Fruit fly (Drosophila melanogaster) whole organism, wandering third instar larva: ENCODE results near the gene cnir.

Source experiments
- Abd-B ChIP-seq: fragments of >200 bp; optimal IDR thresholded peaks from 2 replicates; lab custom pipeline; 2017; ENCODE audit warnings: missing biosample characterization, missing genetic modification characterization
- CG32264 ChIP-seq: fragments of 200-800 bp; sonication (Bioruptor generic); optimal IDR thresholded peaks from 2 replicates; lab custom pipeline; 2016; ENCODE audit warnings: missing biosample characterization, missing genetic modification characterization
- CG9705 ChIP-seq: fragments of 200-800 bp; sonication (Bioruptor generic); optimal IDR thresholded peaks from 2 replicates; lab custom pipeline; 2018; ENCODE audit warnings: missing biosample characterization, mild to moderate bottlenecking, missing genetic modification characterization
- CrebA ChIP-seq: fragments of 200-800 bp; sonication (Bioruptor generic); optimal IDR thresholded peaks from 2 replicates; lab custom pipeline; 2016; ENCODE audit warnings: missing biosample characterization, mild to moderate bottlenecking, missing genetic modification characterization, borderline replicate concordance
- Dfd ChIP-seq: fragments of >200 bp; optimal IDR thresholded peaks from 2 replicates; lab custom pipeline; 2017; ENCODE audit warnings: missing biosample characterization, missing genetic modification characterization
- Dif ChIP-seq: fragments of 200-275, 200-300 bp; sonication (Bioruptor generic); optimal IDR thresholded peaks from 2 replicates; lab custom pipeline; 2018; ENCODE audit warnings: missing biosample characterization, missing genetic modification characterization; ENCODE audit not compliant: partially characterized antibody
- GATAd ChIP-seq: sonication (Bioruptor generic); optimal IDR thresholded peaks from 2 replicates; lab custom pipeline; 2016; ENCODE audit warnings: missing biosample characterization, missing genetic modification characterization
- HLH106 ChIP-seq: fragments of 200-800 bp; optimal IDR thresholded peaks from 3 replicates; lab custom pipeline; 2019; ENCODE audit warnings: missing biosample characterization, mild to moderate bottlenecking, missing genetic modification characterization, moderate library complexity
- Hnf4 ChIP-seq: fragments of 200-800 bp; sonication (Bioruptor generic); optimal IDR thresholded peaks from 2 replicates; lab custom pipeline; 2016; ENCODE audit warnings: missing biosample characterization, mild to moderate bottlenecking, missing genetic modification characterization
- Hr78 ChIP-seq: fragments of >200 bp; optimal IDR thresholded peaks from 2 replicates; lab custom pipeline; 2017; ENCODE audit warnings: missing biosample characterization, missing genetic modification characterization
- Hr83 ChIP-seq: fragments of 200-300 bp; sonication (Bioruptor generic); optimal IDR thresholded peaks from 2 replicates; lab custom pipeline; 2016; ENCODE audit warnings: missing biosample characterization, mild to moderate bottlenecking, missing genetic modification characterization, moderate library complexity; ENCODE audit not compliant: poor library complexity, severe bottlenecking
- Jra ChIP-seq: sonication (Bioruptor generic); optimal IDR thresholded peaks from 2 replicates; lab custom pipeline; 2016; ENCODE audit warnings: missing biosample characterization, missing genetic modification characterization
- Mio ChIP-seq: sonication (Bioruptor generic); optimal IDR thresholded peaks from 2 replicates; lab custom pipeline; 2016; ENCODE audit warnings: missing biosample characterization, missing genetic modification characterization
- Myc ChIP-seq: fragments of >200 bp; optimal IDR thresholded peaks from 2 replicates; lab custom pipeline; 2017
- N ChIP-seq: fragments of >200 bp; optimal IDR thresholded peaks from 2 replicates; lab custom pipeline; 2018; ENCODE audit warnings: missing biosample characterization, missing external identifiers, missing genetic modification characterization
- OdsH ChIP-seq: fragments of 200-800 bp; sonication (Bioruptor generic); optimal IDR thresholded peaks from 2 replicates; lab custom pipeline; 2016; ENCODE audit warnings: missing biosample characterization, mild to moderate bottlenecking, missing genetic modification characterization
- Rel ChIP-seq, 2 experiments: fragments of 200-800 bp; sonication (Bioruptor generic) in 1 of 2; optimal IDR thresholded peaks; 2 replicates in 1 of 2; 3 replicates in 1 of 2; lab custom pipeline; 2016 to 2019; ENCODE audit warnings: mild to moderate bottlenecking in 2 of 2, missing biosample characterization in 2 of 2, missing genetic modification characterization in 2 of 2, moderate library complexity in 1 of 2
- Sp1 ChIP-seq: fragments of 200-800 bp; sonication (Bioruptor generic); optimal IDR thresholded peaks from 3 replicates; lab custom pipeline; 2019; ENCODE audit warnings: missing biosample characterization, mild to moderate bottlenecking, missing genetic modification characterization, moderate library complexity
- Vsx2 ChIP-seq: fragments of 200-300, 225-300 bp; sonication (Bioruptor generic); optimal IDR thresholded peaks from 2 replicates; lab custom pipeline; 2018; ENCODE audit warnings: missing biosample characterization, missing genetic modification characterization; ENCODE audit not compliant: partially characterized antibody
- br ChIP-seq: fragments of 200-800 bp; sonication (Bioruptor generic); optimal IDR thresholded peaks from 2 replicates; lab custom pipeline; 2016; ENCODE audit warnings: missing biosample characterization, missing genetic modification characterization
- brk ChIP-seq: fragments of 200-800 bp; sonication (Bioruptor generic); optimal IDR thresholded peaks from 2 replicates; lab custom pipeline; 2016; ENCODE audit warnings: missing biosample characterization, mild to moderate bottlenecking, missing genetic modification characterization
- dl ChIP-seq, 2 experiments: fragments of 175-275, 200-275 bp in 1 of 2; fragments of 200-275 bp in 1 of 2; sonication (Bioruptor generic); optimal IDR thresholded peaks; lab custom pipeline; 2018; ENCODE audit warnings: mild to moderate bottlenecking in 2 of 2, missing biosample characterization in 2 of 2, missing genetic modification characterization in 2 of 2, moderate library complexity in 2 of 2; ENCODE audit not compliant: partially characterized antibody in 2 of 2, insufficient read depth in 1 of 2
- dmrt93B ChIP-seq: fragments of 200-800 bp; sonication (Bioruptor generic); optimal IDR thresholded peaks from 2 replicates; lab custom pipeline; 2018; ENCODE audit warnings: missing biosample characterization, mild to moderate bottlenecking, missing genetic modification characterization
- dsf ChIP-seq: sonication (Bioruptor generic); optimal IDR thresholded peaks from 2 replicates; lab custom pipeline; 2016; ENCODE audit warnings: missing biosample characterization, missing genetic modification characterization, borderline replicate concordance
- ey ChIP-seq: fragments of 200-800 bp; sonication (Bioruptor generic); optimal IDR thresholded peaks from 2 replicates; lab custom pipeline; 2016; ENCODE audit warnings: missing biosample characterization, missing genetic modification characterization
- foxo ChIP-seq, 2 experiments: fragments of 200-800 bp; sonication (Bioruptor generic); optimal IDR thresholded peaks; 2 replicates in 1 of 2; 3 replicates in 1 of 2; lab custom pipeline; 2016 to 2017; ENCODE audit warnings: missing biosample characterization in 2 of 2, missing genetic modification characterization in 2 of 2
- fru ChIP-seq: fragments of 200-800 bp; sonication (Bioruptor generic); optimal IDR thresholded peaks from 3 replicates; lab custom pipeline; 2016; ENCODE audit warnings: missing biosample characterization, mild to moderate bottlenecking, missing genetic modification characterization
- h ChIP-seq: fragments of 200-800 bp; sonication (Bioruptor generic); optimal IDR thresholded peaks from 3 replicates; lab custom pipeline; 2016; ENCODE audit warnings: missing biosample characterization, mild to moderate bottlenecking, missing genetic modification characterization
- jim ChIP-seq: fragments of 175-275, 200-325 bp; sonication (Bioruptor generic); optimal IDR thresholded peaks from 2 replicates; lab custom pipeline; 2016; ENCODE audit warnings: missing biosample characterization, mild to moderate bottlenecking, missing genetic modification characterization
- lola ChIP-seq: fragments of >200 bp; optimal IDR thresholded peaks from 2 replicates; lab custom pipeline; 2017; ENCODE audit warnings: missing biosample characterization, missing genetic modification characterization
- pan ChIP-seq: fragments of >200 bp; optimal IDR thresholded peaks from 2 replicates; lab custom pipeline; 2017
- psq ChIP-seq: fragments of 200-800 bp; sonication (Bioruptor generic); optimal IDR thresholded peaks from 3 replicates; lab custom pipeline; 2017; ENCODE audit warnings: missing biosample characterization, mild to moderate bottlenecking, missing genetic modification characterization, moderate library complexity
- rgr ChIP-seq: fragments of 200-800 bp; sonication (Bioruptor generic); optimal IDR thresholded peaks from 3 replicates; lab custom pipeline; 2016; ENCODE audit warnings: missing biosample characterization, mild to moderate bottlenecking, missing genetic modification characterization
- tai ChIP-seq: sonication (Bioruptor generic); optimal IDR thresholded peaks from 2 replicates; lab custom pipeline; 2016; ENCODE audit warnings: missing biosample characterization, missing genetic modification characterization
- usp ChIP-seq: fragments of >200 bp; optimal IDR thresholded peaks from 2 replicates; lab custom pipeline; 2017; ENCODE audit warnings: missing biosample characterization, missing genetic modification characterization
- woc ChIP-seq: sonication (Bioruptor generic); optimal IDR thresholded peaks from 2 replicates; lab custom pipeline; 2016; ENCODE audit warnings: missing biosample characterization, mild to moderate bottlenecking, missing genetic modification characterization

Gene cnir

DNA sequence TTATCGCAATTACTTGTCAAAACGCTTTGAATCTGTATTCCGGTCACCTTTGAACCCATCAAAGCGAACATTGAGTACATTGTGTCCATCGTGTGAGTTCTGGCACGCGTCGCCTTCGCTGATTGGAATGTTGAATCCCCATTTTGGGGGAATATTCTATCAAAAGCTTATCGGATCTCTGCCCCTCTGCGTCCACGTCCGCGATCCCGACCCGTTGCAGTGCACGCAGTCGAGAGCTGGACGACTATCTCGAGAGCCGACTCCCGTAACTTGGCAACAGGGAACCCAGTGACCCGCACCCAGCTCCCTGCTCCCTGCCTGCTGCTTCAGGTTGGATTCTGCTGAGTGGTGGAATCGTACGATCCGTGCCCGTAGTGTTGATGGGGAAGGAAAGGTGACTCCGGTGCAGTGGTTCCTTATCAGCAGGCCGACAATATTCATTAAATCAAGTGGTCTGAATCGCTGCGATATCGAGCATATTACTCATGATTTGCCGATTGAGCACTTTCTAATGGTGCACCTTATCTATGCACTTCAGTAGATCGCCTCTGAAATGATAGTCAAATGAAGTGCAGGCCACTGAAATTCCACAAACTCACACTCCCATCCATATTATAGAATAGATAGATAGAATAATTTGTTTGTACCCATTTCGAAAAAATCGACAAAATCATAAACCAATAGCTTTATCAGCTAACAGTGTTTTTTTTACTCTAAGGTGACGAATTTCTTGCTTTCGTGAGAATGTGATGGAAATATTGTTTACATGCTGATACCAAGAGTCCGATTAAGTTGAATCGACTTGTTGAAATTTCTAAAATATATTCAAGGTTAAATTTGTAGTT is 5.3 kb upstream of the cnir start:
- TF ChIP-seq Rel (GFP tag; optimal IDR thresholded peaks at IDR 0.05; lab: Kevin White, UChicago) (no peak), Rel (tag; optimal IDR thresholded peaks at IDR 0.05; lab: Kevin White, UChicago) (peak; percentile 95), h (peak; percentile 51), fru (GFP tag; lab: Kevin White, UChicago) (no peak), Hr83 (GFP tag; lab: Kevin White, UChicago) (peak; percentile 2)
- TF ChIP-seq, all 38 proteins: peak for 3

DNA sequence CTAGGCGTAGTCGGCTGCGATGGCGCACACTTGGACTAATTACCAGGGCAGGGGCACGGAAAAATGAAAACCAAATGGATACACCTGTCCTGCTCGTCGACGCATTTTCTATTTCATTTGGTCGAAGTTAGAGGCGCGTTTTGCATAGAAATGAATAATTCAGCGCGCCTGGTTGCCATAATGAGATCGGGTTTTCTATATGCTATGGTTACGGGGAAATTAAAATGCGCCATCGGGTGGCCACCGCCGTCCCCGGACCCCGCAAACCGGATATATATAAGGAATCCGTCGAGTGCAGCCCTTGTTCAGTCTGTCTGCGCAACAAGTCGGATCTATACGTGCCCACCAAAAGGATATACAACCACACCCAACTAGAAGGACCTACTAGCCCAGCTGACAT is 4.0 kb upstream of the cnir start, which contains the start of gene FASN2:
Gene FASN2 (plus strand): TSS at position 301 of the 400 bp plus-strand sequence.
- no peak for TF ChIP-seq Hr78
- TF ChIP-seq lola (GFP tag; lab: Kevin White, UChicago) = no peak
- TF ChIP-seq Hnf4 (GFP tag; lab: Kevin White, UChicago) = no peak
- TF ChIP-seq ey (GFP tag; lab: Kevin White, UChicago) = no peak
- no peak for TF ChIP-seq pan (lab: Kevin White, UChicago)
- no peak for TF ChIP-seq CG32264
- TF ChIP-seq, all 38 proteins: peak for 0

DNA sequence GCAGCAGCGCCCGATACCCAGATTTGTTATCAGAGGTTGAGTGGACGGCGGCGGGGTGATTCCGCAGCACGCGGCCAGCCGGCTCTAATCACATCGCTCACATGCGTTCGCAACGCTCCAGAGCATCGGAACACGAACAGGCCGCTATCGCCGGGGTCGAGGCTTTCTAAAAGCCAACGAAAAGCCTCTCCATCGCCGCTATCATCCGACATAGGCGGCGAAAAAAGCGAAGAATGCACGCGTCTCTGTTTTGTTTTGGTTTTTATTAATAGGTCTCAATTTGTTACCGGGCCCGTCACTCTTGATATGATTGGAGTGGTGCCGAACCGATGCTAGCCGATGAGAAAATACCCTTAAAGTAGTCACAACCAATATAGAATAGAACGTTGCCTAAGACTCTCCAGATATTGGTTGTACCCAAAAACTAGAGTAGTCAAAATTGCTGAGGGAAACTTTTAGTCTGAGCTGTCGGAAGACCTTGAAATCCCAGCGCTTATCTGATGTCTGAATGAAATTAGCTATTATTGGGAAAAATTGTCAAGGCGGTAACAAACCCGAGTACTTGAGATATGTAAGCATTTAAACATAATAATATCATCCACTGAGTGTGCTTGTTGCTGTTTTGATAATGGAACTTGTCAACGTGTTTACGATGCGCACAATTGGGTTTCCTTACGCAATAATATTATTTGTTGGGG is 2.5 kb upstream of the cnir start, which contains the start of gene CG17261:
Gene CG17261 (plus strand): TSS at position 634 of the 698 bp plus-strand sequence.
- TF ChIP-seq Rel (GFP tag; optimal IDR thresholded peaks at IDR 0.05; lab: Kevin White, UChicago) = no peak
- peak; percentile 73 for TF ChIP-seq Rel (tag; optimal IDR thresholded peaks at IDR 0.05; lab: Kevin White, UChicago)
- no peak for TF ChIP-seq Dif (GFP tag; lab: Kevin White, UChicago)
- TF ChIP-seq h = peak; percentile 81
- TF ChIP-seq foxo (GFP tag; optimal IDR thresholded peaks at IDR 0.05; lab: Kevin White, UChicago) = peak in 1 of 2 experiments; percentile 73
- peak; percentile 51 for TF ChIP-seq br (GFP tag; lab: Kevin White, UChicago)
- no peak for TF ChIP-seq dmrt93B (GFP tag; lab: Kevin White, UChicago)
- TF ChIP-seq psq (GFP tag; lab: Kevin White, UChicago) = peak; percentile 20
- peak; percentile 24 for TF ChIP-seq rgr (GFP tag; lab: Kevin White, UChicago)
- TF ChIP-seq woc = no peak
- TF ChIP-seq OdsH (GFP tag; lab: Kevin White, UChicago) = peak; percentile 43
- TF ChIP-seq brk (GFP tag; lab: Kevin White, UChicago) = no peak
- peak; percentile 49 for TF ChIP-seq fru (GFP tag; lab: Kevin White, UChicago)
- TF ChIP-seq CG32264 = no peak

DNA sequence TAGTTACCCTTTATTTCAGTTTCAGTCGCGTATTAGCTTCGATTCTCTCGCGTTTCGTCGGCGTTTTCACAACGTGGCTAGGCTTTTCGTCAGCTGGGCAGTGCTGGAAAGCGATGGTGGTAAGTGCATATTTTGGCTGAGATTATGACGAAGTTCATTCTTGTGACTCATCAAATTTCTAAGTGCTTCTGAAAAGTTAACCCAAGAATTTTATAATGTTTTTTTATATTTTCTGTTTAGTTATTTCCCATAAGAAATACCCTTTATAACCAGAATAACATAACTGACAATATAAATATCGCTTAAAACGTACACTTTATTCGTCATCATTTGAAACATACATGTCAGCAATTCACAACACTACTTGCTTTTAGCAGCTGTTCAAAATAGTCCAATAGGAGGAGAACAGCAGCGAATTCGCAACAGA is 2.4 kb downstream of the cnir start, which contains the start of the genes CG17260 and SerRS:
Gene CG17260 (plus strand): TSS at position 78 of the 427 bp plus-strand sequence.
Gene SerRS (minus strand): TSS at position 251 of the 427 bp plus-strand sequence.
- TF ChIP-seq GATAd (GFP tag; lab: Kevin White, UChicago) = peak; percentile 90
- peak; percentile 94 for TF ChIP-seq OdsH (GFP tag; lab: Kevin White, UChicago)
- TF ChIP-seq brk (GFP tag; lab: Kevin White, UChicago) = no peak
- no peak for TF ChIP-seq Abd-B (GFP tag; lab: Kevin White, UChicago)
- no peak for TF ChIP-seq Hr78
- no peak for TF ChIP-seq Hr83 (GFP tag; lab: Kevin White, UChicago)
- no peak for TF ChIP-seq pan (lab: Kevin White, UChicago)
- no peak for TF ChIP-seq dl (GFP tag; optimal IDR thresholded peaks at IDR 0.05; lab: Kevin White, UChicago; ENCODE audit: insufficient read depth in 1 of 2, partially characterized antibody in 2 of 2)
- peak; percentile 95 for TF ChIP-seq rgr (GFP tag; lab: Kevin White, UChicago)
- TF ChIP-seq Dfd (GFP tag; lab: Kevin White, UChicago) = no peak
- TF ChIP-seq CrebA (GFP tag; lab: Kevin White, UChicago) = no peak
- peak; percentile 88 for TF ChIP-seq Sp1 (GFP tag; lab: Kevin White, UChicago)
- TF ChIP-seq Mio (GFP tag; lab: Kevin White, UChicago) = peak; percentile 59
- TF ChIP-seq tai (GFP tag; lab: Kevin White, UChicago) = no peak
- TF ChIP-seq Vsx2 (GFP tag; lab: Kevin White, UChicago) = no peak
- TF ChIP-seq ey (GFP tag; lab: Kevin White, UChicago) = peak; percentile 94
- TF ChIP-seq CG32264 = peak; percentile 81
- no peak for TF ChIP-seq woc
- TF ChIP-seq psq (GFP tag; lab: Kevin White, UChicago) = peak; percentile 93
- TF ChIP-seq usp (GFP tag; lab: Kevin White, UChicago) = no peak
- no peak for TF ChIP-seq jim
- TF ChIP-seq lola (GFP tag; lab: Kevin White, UChicago) = no peak
- TF ChIP-seq dsf (GFP tag; lab: Kevin White, UChicago) = peak; percentile 90
- peak; percentile 94 for TF ChIP-seq HLH106
- no peak for TF ChIP-seq Rel (GFP tag; optimal IDR thresholded peaks at IDR 0.05; lab: Kevin White, UChicago)
- TF ChIP-seq Rel (tag; optimal IDR thresholded peaks at IDR 0.05; lab: Kevin White, UChicago) = peak; percentile 68
- TF ChIP-seq fru (GFP tag; lab: Kevin White, UChicago) = peak; percentile 95
- peak; percentile 97 for TF ChIP-seq h
- TF ChIP-seq br (GFP tag; lab: Kevin White, UChicago) = peak; percentile 96
- no peak for TF ChIP-seq Jra (GFP tag; lab: Kevin White, UChicago)
- TF ChIP-seq dmrt93B (GFP tag; lab: Kevin White, UChicago) = peak; percentile 89
- no peak for TF ChIP-seq Hnf4 (GFP tag; lab: Kevin White, UChicago)
- peak; percentile 49 for TF ChIP-seq Myc
- no peak for TF ChIP-seq Dif (GFP tag; lab: Kevin White, UChicago)
- peak; percentile 81 for TF ChIP-seq CG9705
- TF ChIP-seq foxo (GFP tag; optimal IDR thresholded peaks at IDR 0.05; lab: Kevin White, UChicago) = peak; percentile 28 to 98
- no peak for TF ChIP-seq N (GFP tag; lab: Kevin White, UChicago)
